Worm (Caenorhabditis elegans) whole organism, L2 larva: ENCODE data around the gene EEED8.3.

ENCODE experiments used
- C34F6.9 ChIP-seq: fragments of 150-350 bp; optimal IDR thresholded peaks from 2 replicates; lab custom pipeline; 2014; ENCODE audit warnings: missing biosample characterization, missing genetic modification characterization
- F13H6.1 ChIP-seq: sonication (generic microtip); optimal IDR thresholded peaks from 2 replicates; lab custom pipeline; 2016; ENCODE audit warnings: missing genetic modification characterization, missing compliant biosample characterization
- ZK546.5 ChIP-seq: sonication (generic microtip); optimal IDR thresholded peaks from 2 replicates; lab custom pipeline; 2017; ENCODE audit warnings: missing biosample characterization, missing genetic modification characterization
- aly-2 ChIP-seq: fragments of 150-350 bp; optimal IDR thresholded peaks from 2 replicates; lab custom pipeline; 2014; ENCODE audit warnings: missing biosample characterization, missing genetic modification characterization
- ceh-16 ChIP-seq: fragments of 150-350 bp; optimal IDR thresholded peaks from 2 replicates; lab custom pipeline; 2014; ENCODE audit warnings: missing biosample characterization, missing genetic modification characterization
- ceh-82 ChIP-seq: fragments of 150-350 bp; optimal IDR thresholded peaks from 2 replicates; lab custom pipeline; 2014; ENCODE audit warnings: missing biosample characterization, missing genetic modification characterization
- egl-27 ChIP-seq: sonication (generic microtip); optimal IDR thresholded peaks from 3 replicates; lab custom pipeline; 2017; ENCODE audit warnings: missing biosample characterization, missing genetic modification reagents, missing genetic modification characterization
- elt-1 ChIP-seq: fragments of 150-350 bp; optimal IDR thresholded peaks from 2 replicates; lab custom pipeline; 2014; ENCODE audit warnings: missing biosample characterization, missing genetic modification characterization
- fos-1 ChIP-seq: fragments of 150-350 bp; optimal IDR thresholded peaks from 2 replicates; lab custom pipeline; 2014; ENCODE audit warnings: missing biosample characterization, missing genetic modification characterization
- lsy-2 ChIP-seq, 2 experiments: fragments of 150-350 bp in 1 of 2; sonication (generic microtip) in 1 of 2; optimal IDR thresholded peaks; 2 replicates each; lab custom pipeline; 2014 to 2017; ENCODE audit warnings: missing biosample characterization in 2 of 2, missing genetic modification characterization in 2 of 2
- mab-5 ChIP-seq: fragments of 150-350 bp; optimal IDR thresholded peaks from 2 replicates; lab custom pipeline; 2014; ENCODE audit warnings: missing biosample characterization, missing genetic modification characterization
- mbf-1 ChIP-seq: sonication (generic microtip); optimal IDR thresholded peaks from 2 replicates; lab custom pipeline; 2017; ENCODE audit warnings: missing biosample characterization, missing genetic modification characterization
- mdl-1 ChIP-seq, 2 experiments: fragments of 150-350 bp in 1 of 2; sonication (generic microtip) in 1 of 2; optimal IDR thresholded peaks; 2 replicates each; lab custom pipeline; 2017; ENCODE audit warnings: missing biosample characterization in 2 of 2, missing genetic modification characterization in 2 of 2
- nhr-11 ChIP-seq: fragments of 150-350 bp; optimal IDR thresholded peaks from 2 replicates; lab custom pipeline; 2014; ENCODE audit warnings: missing biosample characterization, missing genetic modification characterization
- nhr-129 ChIP-seq: fragments of 150-350 bp; optimal IDR thresholded peaks from 2 replicates; lab custom pipeline; 2014; ENCODE audit warnings: missing biosample characterization, missing genetic modification characterization
- nhr-21 ChIP-seq: fragments of 150-350 bp; optimal IDR thresholded peaks from 2 replicates; lab custom pipeline; 2014; ENCODE audit warnings: missing biosample characterization, missing genetic modification characterization
- nhr-23 ChIP-seq: fragments of 150-350 bp; optimal IDR thresholded peaks from 2 replicates; lab custom pipeline; 2014; ENCODE audit warnings: missing biosample characterization, missing genetic modification reagents, missing genetic modification characterization
- nhr-237 ChIP-seq: fragments of 150-350 bp; optimal IDR thresholded peaks from 2 replicates; lab custom pipeline; 2014; ENCODE audit warnings: missing biosample characterization, missing genetic modification characterization
- nhr-25 ChIP-seq: fragments of 150-350 bp; sonication (generic microtip); optimal IDR thresholded peaks from 3 replicates; lab custom pipeline; 2014; ENCODE audit warnings: missing biosample characterization, missing genetic modification characterization
- nhr-6 ChIP-seq: fragments of 150-350 bp; optimal IDR thresholded peaks from 2 replicates; lab custom pipeline; 2014; ENCODE audit warnings: missing biosample characterization, missing genetic modification characterization
- nhr-77 ChIP-seq: fragments of 150-350 bp; optimal IDR thresholded peaks from 2 replicates; lab custom pipeline; 2014; ENCODE audit warnings: missing biosample characterization, missing genetic modification characterization
- peb-1 ChIP-seq: fragments of 150-350 bp; optimal IDR thresholded peaks from 2 replicates; lab custom pipeline; 2014; ENCODE audit warnings: missing biosample characterization, missing genetic modification characterization
- sem-4 ChIP-seq: fragments of 150-350 bp; optimal IDR thresholded peaks from 2 replicates; lab custom pipeline; 2014; ENCODE audit warnings: missing biosample characterization, missing genetic modification reagents, missing genetic modification characterization
- skn-1 ChIP-seq: sonication (generic microtip); optimal IDR thresholded peaks from 2 replicates; lab custom pipeline; 2017; ENCODE audit warnings: missing biosample characterization, missing genetic modification characterization
- sma-3 ChIP-seq: sonication (generic microtip); optimal IDR thresholded peaks from 2 replicates; lab custom pipeline; 2016; ENCODE audit warnings: missing genetic modification reagents, missing genetic modification characterization, missing compliant biosample characterization
- sma-9 ChIP-seq, 2 experiments: fragments of 150-350 bp in 1 of 2; sonication (generic microtip) in 1 of 2; optimal IDR thresholded peaks; 2 replicates each; lab custom pipeline; 2014 to 2016; ENCODE audit warnings: missing genetic modification characterization in 2 of 2, mild to moderate bottlenecking in 1 of 2, missing biosample characterization in 1 of 2, missing compliant biosample characterization in 1 of 2, missing genetic modification reagents in 1 of 2, moderate library complexity in 1 of 2
- zag-1 ChIP-seq: fragments of 150-350 bp; optimal IDR thresholded peaks from 2 replicates; lab custom pipeline; 2014; ENCODE audit warnings: missing biosample characterization, missing genetic modification characterization
- ztf-4 ChIP-seq: fragments of 150-350 bp; optimal IDR thresholded peaks from 2 replicates; lab custom pipeline; 2014; ENCODE audit warnings: missing biosample characterization, missing genetic modification characterization

Gene EEED8.3

DNA sequence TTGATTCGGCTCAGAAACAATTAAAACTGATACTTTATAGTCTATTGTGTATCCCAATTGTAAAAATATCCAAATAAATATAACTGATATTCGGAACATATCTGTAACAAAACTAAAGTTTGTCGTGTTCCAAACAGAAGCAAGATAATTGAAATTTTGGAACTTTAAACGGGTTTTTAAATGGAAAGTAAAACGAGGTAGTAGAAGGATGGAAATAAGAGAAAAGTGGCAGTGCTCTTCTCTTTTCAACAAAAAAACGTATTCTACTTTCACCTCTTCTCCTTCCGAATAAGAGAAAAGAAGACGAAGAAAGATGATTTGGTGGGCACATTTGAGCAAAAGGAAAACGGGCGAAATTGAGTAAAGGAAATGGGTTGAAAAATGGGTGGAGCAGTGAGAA, 32.4 kb downstream of the EEED8.3 start, which contains the start of gene nmr-1:
Gene nmr-1, minus strand, starts transcription at position 101 of the 400 bp plus-strand sequence.
- TF ChIP-seq nhr-23 (no peak), aly-2 (no peak), nhr-6 (tag; lab: Kevin White, UChicago) (no peak), nhr-77 (tag; lab: Kevin White, UChicago) (no peak), peb-1 (no peak)
- TF ChIP-seq, all 48 proteins: peak for 0

- no peak for TF ChIP-seq lsy-2 (tag; optimal IDR thresholded peaks at IDR 0.05; lab: Kevin White, UChicago)
- no peak for TF ChIP-seq ztf-4
- no peak for TF ChIP-seq mbf-1 (tag; lab: Kevin White, UChicago)
- no peak for TF ChIP-seq ceh-82 (tag; lab: Kevin White, UChicago)
- TF ChIP-seq elt-1, result no peak
- no peak for TF ChIP-seq fos-1
- TF ChIP-seq sem-4 (tag; lab: Kevin White, UChicago), result no peak
- no peak for TF ChIP-seq aly-2
- no peak for TF ChIP-seq ceh-16 (tag; lab: Kevin White, UChicago)
- no peak for TF ChIP-seq nhr-237 (tag; lab: Kevin White, UChicago)
- no peak for TF ChIP-seq nhr-25 (tag; lab: Kevin White, UChicago)
- TF ChIP-seq nhr-11 (tag; lab: Kevin White, UChicago), result no peak
- TF ChIP-seq egl-27, result no peak
- TF ChIP-seq, all 48 proteins: peak for 0
Measured at ce11 chrII:5447381-5447780, 33.3 kb downstream of the EEED8.3 start, which contains the start of gene cex-1. Gene cex-1 (plus strand): TSS chrII:5447681.

DNA sequence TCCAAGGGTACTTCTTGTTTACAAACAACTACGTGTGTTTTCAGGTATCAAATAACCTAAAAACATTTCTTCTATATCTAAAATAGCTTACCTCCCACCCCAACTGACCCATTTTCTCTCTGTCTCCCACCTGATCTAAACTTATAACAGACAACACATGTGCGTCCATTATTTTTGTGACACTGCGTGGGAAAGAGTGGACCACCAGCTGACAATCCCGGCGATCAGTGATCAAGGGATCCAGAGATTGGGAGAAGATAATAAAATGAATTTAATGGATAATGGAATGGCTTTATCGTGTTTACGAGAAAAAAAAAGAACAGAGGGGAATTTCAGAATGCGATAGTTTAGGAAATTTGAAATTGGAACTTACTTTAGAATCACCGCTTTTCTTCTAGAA, 35.1 kb downstream of the EEED8.3 start:
- TF ChIP-seq nhr-6 (tag; lab: Kevin White, UChicago) (no peak), F13H6.1 (tag; lab: Kevin White, UChicago) (peak; percentile 52), sma-9 (GFP tag; optimal IDR thresholded peaks at IDR 0.05; lab: Kevin White, UChicago) (peak; percentile 60), sma-9 (tag; optimal IDR thresholded peaks at IDR 0.05; lab: Kevin White, UChicago) (no peak)

ce11 chrII:5449620-5450019, 35.5 kb downstream of the EEED8.3 start:
- TF ChIP-seq sma-3 (GFP tag; lab: Kevin White, UChicago), result peak; percentile 56
- TF ChIP-seq aly-2, result no peak

ce11 chrII:5451278-5451677, 37.2 kb downstream of the EEED8.3 start:
- TF ChIP-seq elt-1, result no peak
- TF ChIP-seq skn-1, result no peak
- no peak for TF ChIP-seq ceh-16 (tag; lab: Kevin White, UChicago)
- no peak for TF ChIP-seq zag-1 (tag; lab: Kevin White, UChicago)
- no peak for TF ChIP-seq nhr-237 (tag; lab: Kevin White, UChicago)
- no peak for TF ChIP-seq ztf-4
- no peak for TF ChIP-seq F13H6.1 (tag; lab: Kevin White, UChicago)

- TF ChIP-seq nhr-6 (tag; lab: Kevin White, UChicago) (no peak), C34F6.9 (no peak), fos-1 (no peak), mab-5 (no peak), ZK546.5 (tag; lab: Kevin White, UChicago) (no peak), nhr-23 (no peak), nhr-77 (tag; lab: Kevin White, UChicago) (no peak)
Measured at ce11 chrII:5453547-5453946, 39.5 kb downstream of the EEED8.3 start, which contains the start of gene dhs-5. Gene dhs-5 (plus strand): TSS chrII:5453847.

- TF ChIP-seq mdl-1 (tag; optimal IDR thresholded peaks at IDR 0.05; lab: Kevin White, UChicago), result no peak
- no peak for TF ChIP-seq nhr-129 (tag; lab: Kevin White, UChicago)
- no peak for TF ChIP-seq zag-1 (tag; lab: Kevin White, UChicago)
- TF ChIP-seq F13H6.1 (tag; lab: Kevin White, UChicago), result no peak
- TF ChIP-seq nhr-21 (tag; lab: Kevin White, UChicago), result no peak
- no peak for TF ChIP-seq elt-1
- TF ChIP-seq mab-5, result no peak
- no peak for TF ChIP-seq ceh-16 (tag; lab: Kevin White, UChicago)
Measured at ce11 chrII:5455650-5456355, 41.7 kb downstream of the EEED8.3 start, which contains the start of gene daz-1. Gene daz-1 (plus strand): TSS chrII:5456305.
